Worm (Caenorhabditis elegans) whole organism, late embryonic: ENCODE measurements around the gene spr-2.

Experiments
- C08G9.2 ChIP-seq: sonication (generic microtip); optimal IDR thresholded peaks from 2 replicates; lab custom pipeline; 2016; ENCODE audit warnings: mild to moderate bottlenecking, missing genetic modification characterization, moderate library complexity, missing compliant biosample characterization
- F13H6.1 ChIP-seq: sonication (generic microtip); optimal IDR thresholded peaks from 2 replicates; lab custom pipeline; 2016; ENCODE audit warnings: missing genetic modification characterization, missing compliant biosample characterization
- K02D7.2 ChIP-seq: sonication (generic microtip); optimal IDR thresholded peaks from 2 replicates; lab custom pipeline; 2017; ENCODE audit warnings: mild to moderate bottlenecking, missing genetic modification characterization, missing compliant biosample characterization
- T23F11.4 ChIP-seq: fragments of 200-800 bp; sonication (Bioruptor generic); optimal IDR thresholded peaks from 2 replicates; lab custom pipeline; 2018; ENCODE audit warnings: mild to moderate bottlenecking, missing genetic modification characterization, missing compliant biosample characterization
- Y22D7AL.16 ChIP-seq: sonication (generic microtip); optimal IDR thresholded peaks from 2 replicates; lab custom pipeline; 2016; ENCODE audit warnings: missing genetic modification characterization, missing compliant biosample characterization
- ahr-1 ChIP-seq: sonication (generic microtip); optimal IDR thresholded peaks from 2 replicates; lab custom pipeline; 2016; ENCODE audit warnings: missing genetic modification characterization, missing compliant biosample characterization
- ceh-14 ChIP-seq: sonication (generic microtip); optimal IDR thresholded peaks from 2 replicates; lab custom pipeline; 2016; ENCODE audit warnings: missing genotype, missing genetic modification characterization, missing compliant biosample characterization
- ceh-18 ChIP-seq: sonication (generic microtip); optimal IDR thresholded peaks from 2 replicates; lab custom pipeline; 2016; ENCODE audit warnings: missing genetic modification characterization, missing compliant biosample characterization
- ceh-48 ChIP-seq: sonication (generic microtip); optimal IDR thresholded peaks from 2 replicates; lab custom pipeline; 2016; ENCODE audit warnings: missing genetic modification characterization, inconsistent platforms, missing compliant biosample characterization
- ceh-6 ChIP-seq: fragments of 200-800 bp; sonication (Bioruptor generic); optimal IDR thresholded peaks from 2 replicates; lab custom pipeline; 2018; ENCODE audit warnings: mild to moderate bottlenecking, missing genetic modification characterization, missing compliant biosample characterization
- ceh-9 ChIP-seq: sonication (generic microtip); optimal IDR thresholded peaks from 2 replicates; lab custom pipeline; 2016; ENCODE audit warnings: mild to moderate bottlenecking, missing genetic modification characterization, inconsistent platforms, missing compliant biosample characterization
- che-1 ChIP-seq: sonication (generic microtip); optimal IDR thresholded peaks from 2 replicates; lab custom pipeline; 2016; ENCODE audit warnings: mild to moderate bottlenecking, missing genetic modification characterization, missing compliant biosample characterization
- elt-2 ChIP-seq: sonication (generic microtip); optimal IDR thresholded peaks from 2 replicates; lab custom pipeline; 2016; ENCODE audit warnings: missing genetic modification reagents, missing genetic modification characterization, missing compliant biosample characterization
- elt-4 ChIP-seq: sonication (generic microtip); optimal IDR thresholded peaks from 2 replicates; lab custom pipeline; 2016; ENCODE audit warnings: missing genetic modification characterization, missing compliant biosample characterization
- ets-4 ChIP-seq: sonication (generic microtip); optimal IDR thresholded peaks from 2 replicates; lab custom pipeline; 2016; ENCODE audit warnings: missing genetic modification characterization, missing compliant biosample characterization
- eyg-1 ChIP-seq: sonication (generic microtip); optimal IDR thresholded peaks from 2 replicates; lab custom pipeline; 2016; ENCODE audit warnings: missing genotype, missing genetic modification characterization, missing compliant biosample characterization
- gmeb-2 ChIP-seq: sonication (generic microtip); optimal IDR thresholded peaks from 2 replicates; lab custom pipeline; 2016; ENCODE audit warnings: missing genetic modification characterization, inconsistent platforms, missing compliant biosample characterization
- hlh-13 ChIP-seq: fragments of 200-800 bp; sonication (Bioruptor generic); optimal IDR thresholded peaks from 2 replicates; lab custom pipeline; 2018; ENCODE audit warnings: mild to moderate bottlenecking, missing genetic modification characterization, missing compliant biosample characterization
- hlh-30 ChIP-seq: sonication (generic microtip); optimal IDR thresholded peaks from 2 replicates; lab custom pipeline; 2017; ENCODE audit warnings: antibody characterized with exemption, missing genetic modification characterization, missing compliant biosample characterization; ENCODE audit not compliant: insufficient read depth
- hlh-6 ChIP-seq: sonication (generic microtip); optimal IDR thresholded peaks from 2 replicates; lab custom pipeline; 2016; ENCODE audit warnings: missing genotype, missing genetic modification characterization, missing compliant biosample characterization
- lin-11 ChIP-seq: fragments of 200-800 bp; sonication (Bioruptor generic); optimal IDR thresholded peaks from 2 replicates; lab custom pipeline; 2018; ENCODE audit warnings: mild to moderate bottlenecking, missing genetic modification characterization, missing compliant biosample characterization
- madf-2 ChIP-seq: sonication (generic microtip); optimal IDR thresholded peaks from 2 replicates; lab custom pipeline; 2017; ENCODE audit warnings: missing genetic modification characterization, missing compliant biosample characterization
- nhr-11 ChIP-seq: fragments of 150-350 bp; optimal IDR thresholded peaks from 2 replicates; lab custom pipeline; 2014; ENCODE audit warnings: missing biosample characterization, missing genetic modification characterization
- nhr-232 ChIP-seq: sonication (generic microtip); optimal IDR thresholded peaks from 2 replicates; lab custom pipeline; 2016; ENCODE audit warnings: missing genetic modification characterization, missing compliant biosample characterization
- npax-4 ChIP-seq: sonication (generic microtip); optimal IDR thresholded peaks from 2 replicates; lab custom pipeline; 2016; ENCODE audit warnings: missing genetic modification characterization, missing compliant biosample characterization
- pag-3 ChIP-seq: sonication (generic microtip); optimal IDR thresholded peaks from 2 replicates; lab custom pipeline; 2016; ENCODE audit warnings: missing compliant biosample characterization, missing genetic modification characterization, borderline replicate concordance
- pqm-1 ChIP-seq: sonication (generic microtip); optimal IDR thresholded peaks from 2 replicates; lab custom pipeline; 2016; ENCODE audit warnings: missing genetic modification characterization, missing compliant biosample characterization
- ref-2 ChIP-seq: sonication (generic microtip); optimal IDR thresholded peaks from 2 replicates; lab custom pipeline; 2016; ENCODE audit warnings: missing genetic modification characterization, missing compliant biosample characterization
- rnt-1 ChIP-seq: sonication (generic microtip); optimal IDR thresholded peaks from 2 replicates; lab custom pipeline; 2016; ENCODE audit warnings: missing genetic modification characterization, missing compliant biosample characterization
- sdc-2 ChIP-seq: sonication (generic microtip); optimal IDR thresholded peaks from 2 replicates; lab custom pipeline; 2016; ENCODE audit warnings: missing genotype, missing genetic modification characterization, missing compliant biosample characterization
- sox-4 ChIP-seq: sonication (generic microtip); optimal IDR thresholded peaks from 2 replicates; lab custom pipeline; 2017; ENCODE audit warnings: mild to moderate bottlenecking, missing genetic modification characterization, inconsistent platforms, missing compliant biosample characterization
- tbx-2 ChIP-seq: sonication (generic microtip); optimal IDR thresholded peaks from 2 replicates; lab custom pipeline; 2016; ENCODE audit warnings: missing genetic modification characterization, missing compliant biosample characterization
- tbx-7 ChIP-seq: sonication (generic microtip); optimal IDR thresholded peaks from 2 replicates; lab custom pipeline; 2016; ENCODE audit warnings: missing genotype, missing genetic modification characterization, missing compliant biosample characterization
- unc-3 ChIP-seq, 2 experiments: fragments of 200-800 bp in 1 of 2; sonication (Bioruptor generic) in 1 of 2; sonication (generic microtip) in 1 of 2; conservative IDR thresholded peaks in 1 of 2; optimal IDR thresholded peaks in 1 of 2; 2 replicates each; pipeline versions ENCODE4 v1.3.6 to Lab custom; 2016 to 2022; ENCODE audit warnings: missing compliant biosample characterization in 2 of 2, missing genetic modification characterization in 2 of 2, missing genetic modification reagents in 1 of 2
- unc-42 ChIP-seq: sonication (generic microtip); optimal IDR thresholded peaks from 2 replicates; lab custom pipeline; 2016; ENCODE audit warnings: missing genotype, missing genetic modification characterization, missing compliant biosample characterization
- unc-86 ChIP-seq: sonication (generic microtip); optimal IDR thresholded peaks from 2 replicates; lab custom pipeline; 2016; ENCODE audit warnings: missing genetic modification characterization, missing compliant biosample characterization
- ztf-16 ChIP-seq: sonication (generic microtip); optimal IDR thresholded peaks from 2 replicates; lab custom pipeline; 2017; ENCODE audit warnings: missing genetic modification characterization, missing compliant biosample characterization

The spr-2 gene

ce11 chrIV:8845922-8846321 lies 45.3 kb upstream of the spr-2 start:
- TF ChIP-seq elt-2 (tag; lab: Kevin White, UChicago) = peak; percentile 59
- TF ChIP-seq hlh-6 (tag; lab: Kevin White, UChicago) = no peak

- TF ChIP-seq unc-3 (GFP tag; conservative IDR thresholded peaks at IDR 0.05; lab: Robert Waterston, UW) (no peak), unc-3 (tag; optimal IDR thresholded peaks at IDR 0.05; lab: Kevin White, UChicago) (no peak), ceh-14 (no peak), rnt-1 (tag; lab: Kevin White, UChicago) (no peak), pqm-1 (tag; lab: Kevin White, UChicago) (no peak), ztf-16 (tag; lab: Kevin White, UChicago) (no peak), tbx-7 (tag; lab: Kevin White, UChicago) (no peak), Y22D7AL.16 (tag; lab: Kevin White, UChicago) (no peak), nhr-232 (tag; lab: Kevin White, UChicago) (no peak), elt-4 (tag; lab: Kevin White, UChicago) (no peak), gmeb-2 (tag; lab: Kevin White, UChicago) (no peak), npax-4 (tag; lab: Kevin White, UChicago) (no peak), ahr-1 (tag; lab: Kevin White, UChicago) (no peak), F13H6.1 (tag; lab: Kevin White, UChicago) (no peak), K02D7.2 (no peak), sox-4 (tag; lab: Kevin White, UChicago) (no peak), ceh-9 (tag; lab: Kevin White, UChicago) (no peak), eyg-1 (tag; lab: Kevin White, UChicago) (no peak), C08G9.2 (tag; lab: Kevin White, UChicago) (no peak), nhr-11 (tag; lab: Kevin White, UChicago) (no peak), pag-3 (tag; lab: Kevin White, UChicago) (no peak)
Observed at ce11 chrIV:8847918-8848317, 43.3 kb upstream of the spr-2 start, which contains the start of gene col-118. Gene col-118, plus strand, starts transcription at chrIV:8848218.

ce11 chrIV:8848983-8849382 lies 42.3 kb upstream of the spr-2 start:
- TF ChIP-seq ref-2 (tag; lab: Kevin White, UChicago) = no peak
- no peak for TF ChIP-seq unc-3 (GFP tag; conservative IDR thresholded peaks at IDR 0.05; lab: Robert Waterston, UW)
- TF ChIP-seq unc-3 (tag; optimal IDR thresholded peaks at IDR 0.05; lab: Kevin White, UChicago) = no peak
- TF ChIP-seq madf-2 (tag; lab: Kevin White, UChicago) = no peak
- TF ChIP-seq hlh-6 (tag; lab: Kevin White, UChicago) = no peak

- TF ChIP-seq rnt-1 (tag; lab: Kevin White, UChicago) = peak; percentile 5
- no peak for TF ChIP-seq elt-4 (tag; lab: Kevin White, UChicago)
- TF ChIP-seq ceh-6 (GFP tag; lab: Kevin White, UChicago) = no peak
- peak; percentile 24 for TF ChIP-seq tbx-2 (tag; lab: Kevin White, UChicago)
- peak; percentile 75 for TF ChIP-seq ceh-18
Observed at ce11 chrIV:8850807-8851206, 40.5 kb upstream of the spr-2 start.

- no peak for TF ChIP-seq hlh-13 (GFP tag; lab: Kevin White, UChicago)
- TF ChIP-seq nhr-232 (tag; lab: Kevin White, UChicago) = no peak
- TF ChIP-seq lin-11 = no peak
- TF ChIP-seq Y22D7AL.16 (tag; lab: Kevin White, UChicago) = no peak
- no peak for TF ChIP-seq che-1 (tag; lab: Kevin White, UChicago)
- TF ChIP-seq ets-4 = no peak
- no peak for TF ChIP-seq pqm-1 (tag; lab: Kevin White, UChicago)
- no peak for TF ChIP-seq sox-4 (tag; lab: Kevin White, UChicago)
- TF ChIP-seq sdc-2 (tag; lab: Kevin White, UChicago) = no peak
- no peak for TF ChIP-seq hlh-30 (tag; lab: Kevin White, UChicago)
- TF ChIP-seq unc-42 (tag; lab: Kevin White, UChicago) = no peak
- TF ChIP-seq ceh-48 (tag; lab: Kevin White, UChicago) = no peak
- TF ChIP-seq T23F11.4 (GFP tag; lab: Kevin White, UChicago) = no peak
- no peak for TF ChIP-seq ahr-1 (tag; lab: Kevin White, UChicago)
- no peak for TF ChIP-seq unc-86 (tag; lab: Kevin White, UChicago)
Observed at ce11 chrIV:8852194-8852593, 39.1 kb upstream of the spr-2 start, which contains the start of gene alp-1. Gene alp-1, plus strand, starts transcription at chrIV:8852494.
